Worm (Caenorhabditis elegans) whole organism, early embryonic: Measurements from ENCODE around the gene acr-21.

Experiments used
- ceh-36 ChIP-seq: sonication (generic microtip); optimal IDR thresholded peaks from 2 replicates; lab custom pipeline; 2016; ENCODE audit warnings: missing genetic modification characterization, inconsistent platforms, missing compliant biosample characterization
- scrt-1 ChIP-seq: fragments of 200-800 bp; sonication (Bioruptor generic); IDR thresholded peaks from 2 replicates; pipeline ENCODE4 v1.3.6; 2022; ENCODE audit warnings: missing genetic modification characterization, missing compliant biosample characterization
- tbx-37 ChIP-seq: fragments of 200-800 bp; sonication (Bioruptor generic); conservative IDR thresholded peaks from 2 replicates; pipeline ENCODE4 v1.3.6; 2022; ENCODE audit warnings: missing genetic modification reagents, missing genetic modification characterization, missing compliant biosample characterization

ce11 chrIII:6587564-6587963 is 5.9 kb downstream of the acr-21 start, which contains the start of gene ddo-3:
- TF ChIP-seq scrt-1 (GFP tag; lab: Robert Waterston, UW) (no peak), ceh-36 (tag; lab: Kevin White, UChicago) (no peak), tbx-37 (GFP tag; lab: Robert Waterston, UW) (no peak)
